Worm (Caenorhabditis elegans): ENCODE results near the gene msp-152.
A peak's percentile ranks its signal among the peaks of the same experiment; 100 is the strongest.

- TF ChIP-seq skn-1 (tag; optimal IDR thresholded peaks at IDR 0.05) (no peak), snpc-4 (tag; optimal IDR thresholded peaks at IDR 0.05) (no peak), lsy-2 (tag; optimal IDR thresholded peaks at IDR 0.05) (peak in 1 of 2 experiments; percentile 29), ztf-11 (tag; optimal IDR thresholded peaks at IDR 0.05) (no peak), peb-1 (tag; optimal IDR thresholded peaks at IDR 0.05) (no peak), zag-1 (tag; optimal IDR thresholded peaks at IDR 0.05) (no peak), ZK546.5 (tag; optimal IDR thresholded peaks at IDR 0.05) (no peak), R02D3.7 (tag; optimal IDR thresholded peaks at IDR 0.05) (no peak), dmd-4 (tag; optimal IDR thresholded peaks at IDR 0.05) (no peak), blmp-1 (tag; optimal IDR thresholded peaks at IDR 0.05; ENCODE audit: insufficient read depth) (no peak), Y55F3AM.14 (GFP tag; optimal IDR thresholded peaks at IDR 0.05) (no peak), ceh-82 (tag; optimal IDR thresholded peaks at IDR 0.05) (no peak), lin-39 (tag; optimal IDR thresholded peaks at IDR 0.05) (no peak), elt-1 (tag; optimal IDR thresholded peaks at IDR 0.05) (no peak)
These were observed 12.9 kb downstream of the msp-152 start, which contains the start of the genes gldi-11 and ZK546.2 for ce11 chrII:4945695-4946094.
